Fruit fly (Drosophila melanogaster): ENCODE data around the gene CG31735.

DNA sequence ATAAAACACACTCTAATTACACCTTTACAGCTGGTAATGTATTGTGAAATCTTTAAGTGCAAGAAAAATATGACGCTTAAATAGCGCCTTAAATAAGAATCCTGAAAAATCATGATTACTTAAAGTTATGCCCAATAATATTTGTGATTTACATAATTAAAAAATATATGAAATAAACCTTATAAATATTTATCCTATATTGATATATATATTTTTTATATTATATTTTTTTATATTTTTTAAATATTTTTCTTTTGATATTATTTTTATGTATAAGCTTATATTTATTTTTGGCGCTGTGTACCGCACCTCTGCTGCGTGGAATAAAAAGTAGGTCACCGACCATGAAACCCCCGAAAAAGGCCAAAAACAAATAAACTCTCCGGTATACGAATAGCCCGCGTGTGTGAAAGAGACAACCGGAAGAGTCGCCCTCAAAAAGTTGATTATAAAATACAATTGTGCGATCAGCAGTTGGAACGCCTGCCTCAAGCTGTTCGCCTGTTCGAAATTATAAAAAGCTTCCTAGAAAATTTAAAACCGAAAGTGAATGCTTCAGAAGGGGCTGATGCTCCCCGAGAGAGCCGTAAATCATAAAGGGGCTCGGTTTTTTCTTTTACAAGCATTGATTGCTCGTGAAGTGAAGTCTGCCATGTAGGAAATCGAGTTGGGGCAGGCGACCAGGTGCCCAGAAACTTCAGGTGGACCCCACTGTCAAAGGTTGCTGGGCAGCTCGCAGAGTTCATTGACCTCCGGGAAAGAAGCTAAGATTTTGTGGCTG lies 13.4 kb downstream of the CG31735 start:
- TF ChIP-seq achi (GFP tag; optimal IDR thresholded peaks at IDR 0.05) (no peak), spab (GFP tag; optimal IDR thresholded peaks at IDR 0.05) (no peak), eg (GFP tag; IDR thresholded peaks at IDR 0.05) (no peak), CG34406 (GFP tag; optimal IDR thresholded peaks at IDR 0.05) (peak; percentile 51), CG6163 (GFP tag; IDR thresholded peaks at IDR 0.05) (peak; percentile 44; the same call in 1 of the 3 replicates), cyc (GFP tag; optimal IDR thresholded peaks at IDR 0.05) (no peak)
